Worm (Caenorhabditis elegans): ENCODE results near the gene clec-61.
A peak's percentile ranks its signal among the peaks of the same experiment; 100 is the strongest.

clec-61 gene

DNA sequence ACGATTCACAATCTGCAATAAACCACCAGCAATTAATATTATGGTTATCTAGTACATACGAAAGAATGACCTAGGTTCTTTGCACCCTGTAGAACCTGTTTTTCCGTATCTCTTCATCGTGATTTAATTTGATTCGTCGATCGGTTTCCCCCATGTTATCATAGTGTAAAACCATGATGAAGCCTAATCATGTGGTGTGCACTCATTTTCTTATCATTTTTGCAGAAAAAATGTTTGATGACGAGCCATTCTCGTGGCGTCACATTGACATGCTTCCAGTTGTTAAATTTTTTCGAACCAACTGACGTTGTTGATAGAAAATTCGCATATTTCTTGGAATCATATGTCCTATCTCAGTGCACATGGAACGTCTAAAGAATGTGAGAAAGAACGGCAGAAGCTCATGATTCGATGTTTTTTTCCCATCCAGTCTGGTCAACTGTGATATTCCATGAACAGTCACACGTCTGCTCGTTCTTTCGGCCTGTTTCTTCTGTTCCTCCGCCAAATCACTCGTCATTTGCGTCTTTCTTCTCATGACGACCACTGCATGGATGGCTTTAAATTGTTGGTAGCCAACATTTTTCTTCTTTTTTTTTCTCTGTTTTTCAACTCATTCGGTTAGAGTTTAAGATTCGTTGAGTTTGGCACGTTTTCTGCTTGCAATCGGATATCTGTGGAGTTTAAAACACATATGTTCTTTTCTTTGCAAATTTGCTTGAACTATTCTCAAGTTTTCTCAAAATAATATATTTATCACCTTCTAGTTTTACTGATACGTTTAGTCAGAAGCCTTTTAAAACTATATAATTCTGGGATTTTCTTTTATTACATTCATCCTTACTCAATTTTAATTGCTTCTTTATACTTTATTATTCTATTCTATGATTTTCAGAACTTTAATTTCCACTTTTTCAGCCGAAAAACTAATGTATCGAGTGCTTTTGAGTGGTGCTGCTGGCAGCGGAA, 42.7 kb downstream of the clec-61 start, which contains the start of gene ZK673.2:
Gene ZK673.2, plus strand, starts transcription at position 919 of the 969 bp plus-strand sequence.
- peak; percentile 40 for TF ChIP-seq pha-4 (tag; optimal IDR thresholded peaks at IDR 0.05)
- peak; percentile 28 for TF ChIP-seq nfya-1 (tag; optimal IDR thresholded peaks at IDR 0.05; ENCODE audit: insufficient read depth)
- TF ChIP-seq mdl-1 (tag; optimal IDR thresholded peaks at IDR 0.05), result peak; percentile 39
- TF ChIP-seq lin-39 (tag; optimal IDR thresholded peaks at IDR 0.05), result no peak
- no peak for TF ChIP-seq mml-1 (tag; optimal IDR thresholded peaks at IDR 0.05)
- TF ChIP-seq unc-62 (GFP tag; optimal IDR thresholded peaks at IDR 0.05), result no peak
- TF ChIP-seq jun-1 (tag; optimal IDR thresholded peaks at IDR 0.05), result peak; percentile 29
- TF ChIP-seq nhr-11 (tag; optimal IDR thresholded peaks at IDR 0.05), result peak; percentile 10
- TF ChIP-seq elt-1 (tag; optimal IDR thresholded peaks at IDR 0.05), result peak; percentile 27
- TF ChIP-seq unc-39 (tag; optimal IDR thresholded peaks at IDR 0.05), result no peak
- TF ChIP-seq fkh-10 (GFP tag; optimal IDR thresholded peaks at IDR 0.05), result no peak
- TF ChIP-seq elt-3 (tag; optimal IDR thresholded peaks at IDR 0.05), result peak; percentile 19 to 56 (median 50)
- peak; percentile 75 for TF ChIP-seq nhr-25 (tag; optimal IDR thresholded peaks at IDR 0.05)
- no peak for TF ChIP-seq nhr-12 (tag; optimal IDR thresholded peaks at IDR 0.05)
- peak; percentile 95 for TF ChIP-seq pqm-1 (tag; optimal IDR thresholded peaks at IDR 0.05)
- no peak for TF ChIP-seq hmg-11 (tag; optimal IDR thresholded peaks at IDR 0.05)
- peak; percentile 91 for TF ChIP-seq ama-1 (optimal IDR thresholded peaks at IDR 0.05)
- TF ChIP-seq lsy-12 (tag; optimal IDR thresholded peaks at IDR 0.05), result peak; percentile 18
- no peak for TF ChIP-seq nhr-76 (tag; optimal IDR thresholded peaks at IDR 0.05)
- TF ChIP-seq snpc-4 (tag; optimal IDR thresholded peaks at IDR 0.05), result no peak
- TF ChIP-seq nhr-23 (tag; optimal IDR thresholded peaks at IDR 0.05), result peak; percentile 54
- TF ChIP-seq eor-1 (tag; optimal IDR thresholded peaks at IDR 0.05), result no peak
- TF ChIP-seq elt-2 (tag; optimal IDR thresholded peaks at IDR 0.05), result peak; percentile 95
- no peak for TF ChIP-seq ZK546.5 (tag; optimal IDR thresholded peaks at IDR 0.05)
- TF ChIP-seq nhr-43 (tag; optimal IDR thresholded peaks at IDR 0.05; ENCODE audit: poor library complexity, severe bottlenecking), result peak; percentile 71

DNA sequence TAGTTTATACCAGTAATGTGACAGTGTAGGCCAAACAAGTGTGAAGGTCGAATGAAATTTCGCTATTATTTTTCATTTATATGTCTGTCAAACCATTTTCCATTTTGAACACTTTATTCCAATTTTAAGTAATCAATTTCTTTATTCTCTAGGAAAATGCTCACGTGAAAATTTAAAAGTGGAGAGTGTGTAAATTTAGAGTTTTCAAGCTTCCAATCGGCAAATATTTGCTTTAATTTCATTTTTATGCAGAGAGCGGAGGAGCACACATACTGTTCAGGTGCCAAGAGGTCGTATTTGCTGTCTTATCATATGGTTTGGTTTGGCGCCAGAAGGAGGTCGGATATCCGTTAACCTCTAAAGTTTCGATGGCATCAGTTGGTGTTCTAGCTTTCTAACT, 43.5 kb downstream of the clec-61 start:
- TF ChIP-seq ceh-9 (tag; optimal IDR thresholded peaks at IDR 0.05) (no peak), elt-2 (tag; optimal IDR thresholded peaks at IDR 0.05) (no peak), elt-1 (tag; optimal IDR thresholded peaks at IDR 0.05) (no peak), lin-39 (tag; optimal IDR thresholded peaks at IDR 0.05) (no peak), sea-2 (GFP tag; optimal IDR thresholded peaks at IDR 0.05) (no peak), R02D3.7 (tag; optimal IDR thresholded peaks at IDR 0.05) (no peak), pha-4 (tag; optimal IDR thresholded peaks at IDR 0.05) (peak; percentile 75)

DNA sequence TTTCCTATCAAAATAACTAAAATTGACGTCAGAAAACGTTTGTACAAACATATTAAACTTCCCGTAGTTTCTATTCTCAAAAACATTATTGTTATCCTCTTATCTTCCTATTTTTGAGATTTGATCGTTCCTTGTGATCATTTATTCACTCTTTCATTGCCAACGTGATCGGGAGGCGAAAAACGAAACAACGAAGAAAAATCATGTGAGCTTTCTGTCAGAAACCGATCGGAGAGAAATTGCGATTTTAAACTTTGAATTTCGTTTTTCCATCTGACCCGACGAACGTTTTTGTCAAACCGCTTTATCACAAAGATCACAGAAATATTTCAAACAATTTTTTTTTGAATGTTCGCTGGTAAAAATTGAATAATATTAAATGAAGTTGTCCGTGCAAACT, 44.0 kb downstream of the clec-61 start:
- TF ChIP-seq skn-1 (tag; optimal IDR thresholded peaks at IDR 0.05) (no peak), ama-1 (optimal IDR thresholded peaks at IDR 0.05) (no peak), nhr-43 (tag; optimal IDR thresholded peaks at IDR 0.05; ENCODE audit: poor library complexity, severe bottlenecking) (peak; percentile 10), elt-1 (tag; optimal IDR thresholded peaks at IDR 0.05) (peak; percentile 48), ceh-16 (tag; optimal IDR thresholded peaks at IDR 0.05) (no peak), snpc-4 (tag; optimal IDR thresholded peaks at IDR 0.05) (peak; percentile 12), daf-12 (tag; optimal IDR thresholded peaks at IDR 0.05) (no peak), tbx-2 (tag; optimal IDR thresholded peaks at IDR 0.05) (no peak), egl-5 (tag; optimal IDR thresholded peaks at IDR 0.05) (no peak), fos-1 (tag; optimal IDR thresholded peaks at IDR 0.05) (no peak), nhr-67 (tag; optimal IDR thresholded peaks at IDR 0.05) (no peak), nhr-12 (tag; optimal IDR thresholded peaks at IDR 0.05) (no peak), nhr-25 (tag; optimal IDR thresholded peaks at IDR 0.05) (no peak), nhr-237 (tag; optimal IDR thresholded peaks at IDR 0.05) (no peak), elt-3 (tag; optimal IDR thresholded peaks at IDR 0.05) (no peak), nhr-11 (tag; optimal IDR thresholded peaks at IDR 0.05) (no peak), lsy-12 (tag; optimal IDR thresholded peaks at IDR 0.05) (no peak), R02D3.7 (tag; optimal IDR thresholded peaks at IDR 0.05) (no peak), sea-2 (GFP tag; optimal IDR thresholded peaks at IDR 0.05) (no peak), pqm-1 (tag; optimal IDR thresholded peaks at IDR 0.05) (peak; percentile 58), fkh-10 (GFP tag; optimal IDR thresholded peaks at IDR 0.05) (no peak), jun-1 (tag; optimal IDR thresholded peaks at IDR 0.05) (peak; percentile 43), egl-27 (tag; optimal IDR thresholded peaks at IDR 0.05) (no peak), ceh-28 (tag; optimal IDR thresholded peaks at IDR 0.05) (no peak), eor-1 (tag; optimal IDR thresholded peaks at IDR 0.05) (no peak), ceh-82 (tag; optimal IDR thresholded peaks at IDR 0.05) (no peak), ceh-9 (tag; optimal IDR thresholded peaks at IDR 0.05) (no peak), pha-4 (tag; optimal IDR thresholded peaks at IDR 0.05) (peak; percentile 8), nfya-1 (tag; optimal IDR thresholded peaks at IDR 0.05; ENCODE audit: insufficient read depth) (peak; percentile 15), elt-2 (tag; optimal IDR thresholded peaks at IDR 0.05) (peak; percentile 68), nhr-28 (tag; optimal IDR thresholded peaks at IDR 0.05) (no peak), ZK546.5 (tag; optimal IDR thresholded peaks at IDR 0.05) (no peak), ztf-4 (tag; optimal IDR thresholded peaks at IDR 0.05) (no peak), unc-62 (GFP tag; optimal IDR thresholded peaks at IDR 0.05) (no peak), fkh-2 (tag; optimal IDR thresholded peaks at IDR 0.05) (no peak), mdl-1 (tag; optimal IDR thresholded peaks at IDR 0.05) (no peak), lin-15B (tag; optimal IDR thresholded peaks at IDR 0.05) (no peak), lin-39 (tag; optimal IDR thresholded peaks at IDR 0.05) (no peak), ztf-11 (tag; optimal IDR thresholded peaks at IDR 0.05) (no peak)
